Worm (Caenorhabditis elegans) whole organism, L4 larva: ENCODE results near the gene pptr-1.

ENCODE experiments used
- F26F4.8 ChIP-seq: fragments of 200-800 bp; sonication (Bioruptor generic); conservative IDR thresholded peaks from 2 replicates; pipeline ENCODE4 v1.3.6; 2022; ENCODE audit warnings: missing genetic modification characterization, missing compliant biosample characterization
- F37D6.2 ChIP-seq: sonication (generic microtip); optimal IDR thresholded peaks from 2 replicates; lab custom pipeline; 2016; ENCODE audit warnings: mild to moderate bottlenecking, missing genetic modification characterization, missing compliant biosample characterization
- F49E8.2 ChIP-seq: sonication (generic microtip); optimal IDR thresholded peaks from 2 replicates; lab custom pipeline; 2016; ENCODE audit warnings: missing compliant biosample characterization, mild to moderate bottlenecking, missing genetic modification characterization, borderline replicate concordance
- T26A8.4 ChIP-seq: fragments of 200-800 bp; sonication (Bioruptor generic); IDR thresholded peaks from 2 replicates; pipeline ENCODE4 v1.3.6; 2022; ENCODE audit warnings: missing genetic modification characterization, missing compliant biosample characterization
- aly-2 ChIP-seq: sonication (generic microtip); optimal IDR thresholded peaks from 2 replicates; lab custom pipeline; 2018; ENCODE audit warnings: missing biosample characterization, missing genetic modification characterization
- arid-1 ChIP-seq: fragments of 200-800 bp; sonication (Bioruptor generic); conservative IDR thresholded peaks from 2 replicates; pipeline ENCODE4 v1.3.6; 2022; ENCODE audit warnings: missing genetic modification reagents, missing genetic modification characterization, missing compliant biosample characterization
- attf-4 ChIP-seq: sonication (generic microtip); optimal IDR thresholded peaks from 3 replicates; lab custom pipeline; 2017; ENCODE audit warnings: missing biosample characterization, missing genetic modification characterization
- ceh-32 ChIP-seq: sonication (generic microtip); optimal IDR thresholded peaks from 2 replicates; lab custom pipeline; 2016; ENCODE audit warnings: mild to moderate bottlenecking, missing genetic modification characterization, missing compliant biosample characterization; ENCODE audit not compliant: poor library complexity
- ceh-44 ChIP-seq: fragments of 200-800 bp; sonication (Bioruptor generic); IDR thresholded peaks from 2 replicates; pipeline ENCODE4 v1.3.6; 2022; ENCODE audit warnings: missing genetic modification reagents, missing genetic modification characterization, missing compliant biosample characterization
- ceh-62 ChIP-seq: sonication (generic microtip); optimal IDR thresholded peaks from 2 replicates; lab custom pipeline; 2017; ENCODE audit warnings: missing biosample characterization, missing genetic modification characterization
- ceh-82 ChIP-seq: sonication (generic microtip); optimal IDR thresholded peaks from 2 replicates; lab custom pipeline; 2017; ENCODE audit warnings: missing biosample characterization, missing genetic modification characterization
- ces-1 ChIP-seq: fragments of 150-350 bp; sonication (generic microtip); optimal IDR thresholded peaks from 4 replicates; lab custom pipeline; 2014; ENCODE audit warnings: missing biosample characterization, missing genetic modification reagents, missing genetic modification characterization
- daf-16 ChIP-seq, 3 experiments: sonication (generic microtip); optimal IDR thresholded peaks; 2 replicates each; lab custom pipeline; 2016 to 2017; ENCODE audit warnings: missing genetic modification characterization in 3 of 3, missing genetic modification reagents in 3 of 3, mild to moderate bottlenecking in 2 of 3, missing compliant biosample characterization in 2 of 3, missing biosample characterization in 1 of 3, moderate library complexity in 1 of 3
- daf-8 ChIP-seq: fragments of 200-800 bp; sonication (Bioruptor generic); IDR thresholded peaks from 2 replicates; pipeline ENCODE4 v1.3.6; 2022; ENCODE audit warnings: missing genetic modification characterization, missing compliant biosample characterization
- dpl-1 ChIP-seq: fragments of 150-350 bp; optimal IDR thresholded peaks from 2 replicates; lab custom pipeline; 2014; ENCODE audit warnings: missing biosample characterization, missing genetic modification reagents, missing genetic modification characterization
- dve-1 ChIP-seq: sonication (generic microtip); optimal IDR thresholded peaks from 2 replicates; lab custom pipeline; 2017; ENCODE audit warnings: antibody characterized with exemption, mild to moderate bottlenecking, missing genetic modification characterization, missing compliant biosample characterization; ENCODE audit not compliant: insufficient read depth
- egl-27 ChIP-seq: sonication (generic microtip); optimal IDR thresholded peaks from 3 replicates; lab custom pipeline; 2017; ENCODE audit warnings: missing biosample characterization, missing genetic modification reagents, missing genetic modification characterization
- fkh-10 ChIP-seq: fragments of 150-350 bp; optimal IDR thresholded peaks from 2 replicates; lab custom pipeline; 2014; ENCODE audit warnings: missing biosample characterization, missing genetic modification reagents, missing genetic modification characterization
- fos-1 ChIP-seq: fragments of 150-350 bp; optimal IDR thresholded peaks from 2 replicates; lab custom pipeline; 2014; ENCODE audit warnings: missing biosample characterization, missing genetic modification characterization
- gei-8 ChIP-seq: fragments of 200-800 bp; sonication (Bioruptor generic); optimal IDR thresholded peaks from 2 replicates; lab custom pipeline; 2018; ENCODE audit warnings: mild to moderate bottlenecking, missing genetic modification characterization, missing compliant biosample characterization
- hlh-30 ChIP-seq: sonication (generic microtip); optimal IDR thresholded peaks from 2 replicates; lab custom pipeline; 2017; ENCODE audit warnings: antibody characterized with exemption, mild to moderate bottlenecking, missing genetic modification characterization, missing compliant biosample characterization; ENCODE audit not compliant: insufficient read depth
- hmg-1.1 ChIP-seq: fragments of 200-800 bp; sonication (Bioruptor generic); IDR thresholded peaks from 2 replicates; pipeline ENCODE4 v1.3.6; 2022; ENCODE audit warnings: missing genetic modification reagents, missing genetic modification characterization, missing compliant biosample characterization
- lim-7 ChIP-seq: fragments of 200-800 bp; sonication (Bioruptor generic); IDR thresholded peaks from 2 replicates; pipeline ENCODE4 v1.3.6; 2022; ENCODE audit warnings: missing genetic modification characterization, missing compliant biosample characterization
- lin-15B ChIP-seq: fragments of 150-350 bp; sonication (generic microtip); optimal IDR thresholded peaks from 3 replicates; lab custom pipeline; 2014; ENCODE audit warnings: missing biosample characterization, missing genetic modification characterization
- lsy-2 ChIP-seq, 2 experiments: fragments of 150-350 bp in 1 of 2; sonication (generic microtip) in 1 of 2; optimal IDR thresholded peaks; 2 replicates each; lab custom pipeline; 2014 to 2017; ENCODE audit warnings: missing biosample characterization in 2 of 2, missing genetic modification characterization in 2 of 2
- madf-5 ChIP-seq, 2 experiments: fragments of 200-800 bp; sonication (Bioruptor generic); IDR thresholded peaks; 2 replicates each; pipeline ENCODE4 v1.3.6; 2022; ENCODE audit warnings: missing compliant biosample characterization in 2 of 2, missing genetic modification characterization in 2 of 2
- madf-9 ChIP-seq: fragments of 200-800 bp; sonication (Bioruptor generic); conservative IDR thresholded peaks from 2 replicates; pipeline ENCODE4 v1.3.6; 2022; ENCODE audit warnings: missing genetic modification reagents, missing genetic modification characterization, missing compliant biosample characterization
- mdl-1 ChIP-seq, 2 experiments: fragments of 150-350 bp in 1 of 2; sonication (generic microtip) in 1 of 2; optimal IDR thresholded peaks; 2 replicates each; lab custom pipeline; 2014 to 2017; ENCODE audit warnings: missing biosample characterization in 2 of 2, missing genetic modification characterization in 2 of 2
- mdt-29 ChIP-seq: fragments of 200-800 bp; sonication (Bioruptor generic); IDR thresholded peaks from 2 replicates; pipeline ENCODE4 v1.3.6; 2022; ENCODE audit warnings: missing genetic modification reagents, missing genetic modification characterization, missing compliant biosample characterization
- mep-1 ChIP-seq: fragments of 150-350 bp; sonication (generic microtip); optimal IDR thresholded peaks from 3 replicates; lab custom pipeline; 2014; ENCODE audit warnings: missing biosample characterization, missing genetic modification characterization
- mxl-2 ChIP-seq: fragments of 200-800 bp; sonication (Bioruptor generic); conservative IDR thresholded peaks from 2 replicates; pipeline ENCODE4 v1.3.6; 2022; ENCODE audit warnings: missing genetic modification reagents, missing genetic modification characterization, missing compliant biosample characterization
- nhr-10 ChIP-seq: fragments of 150-350 bp; optimal IDR thresholded peaks from 2 replicates; lab custom pipeline; 2014; ENCODE audit warnings: missing biosample characterization, missing genetic modification characterization
- nhr-11 ChIP-seq: fragments of 150-350 bp; optimal IDR thresholded peaks from 2 replicates; lab custom pipeline; 2014; ENCODE audit warnings: missing biosample characterization, missing genetic modification characterization
- nhr-237 ChIP-seq: sonication (generic microtip); optimal IDR thresholded peaks from 2 replicates; lab custom pipeline; 2017; ENCODE audit warnings: missing biosample characterization, missing genetic modification characterization
- nhr-25 ChIP-seq: sonication (generic microtip); optimal IDR thresholded peaks from 2 replicates; lab custom pipeline; 2017; ENCODE audit warnings: missing genetic modification characterization, mild to moderate bottlenecking, missing compliant biosample characterization, antibody characterized with exemption, moderate library complexity, borderline replicate concordance; ENCODE audit not compliant: insufficient read depth
- nhr-28 ChIP-seq: fragments of 150-350 bp; optimal IDR thresholded peaks from 2 replicates; lab custom pipeline; 2014; ENCODE audit warnings: missing biosample characterization, missing genetic modification characterization
- nhr-41 ChIP-seq: fragments of 200-800 bp; sonication (Bioruptor generic); IDR thresholded peaks from 2 replicates; pipeline ENCODE4 v1.3.6; 2022; ENCODE audit warnings: missing genetic modification reagents, missing genetic modification characterization, missing compliant biosample characterization
- nhr-6 ChIP-seq: fragments of 150-350 bp; optimal IDR thresholded peaks from 2 replicates; lab custom pipeline; 2014; ENCODE audit warnings: missing biosample characterization, missing genetic modification characterization
- nhr-77 ChIP-seq: fragments of 150-350 bp; optimal IDR thresholded peaks from 2 replicates; lab custom pipeline; 2014; ENCODE audit warnings: missing biosample characterization, missing genetic modification characterization
- pha-4 ChIP-seq, 2 experiments: fragments of 150-350 bp in 1 of 2; fragments of 200-800 bp in 1 of 2; sonication (Bioruptor generic) in 1 of 2; IDR thresholded peaks in 1 of 2; optimal IDR thresholded peaks in 1 of 2; 2 replicates each; pipeline versions ENCODE4 v1.3.6 to Lab custom; 2014 to 2022; ENCODE audit warnings: missing genetic modification characterization in 2 of 2, missing genetic modification reagents in 2 of 2, missing biosample characterization in 1 of 2, missing compliant biosample characterization in 1 of 2
- php-3 ChIP-seq: fragments of 200-800 bp; sonication (Bioruptor generic); IDR thresholded peaks from 2 replicates; pipeline ENCODE4 v1.3.6; 2022; ENCODE audit warnings: missing genetic modification reagents, missing genetic modification characterization, missing compliant biosample characterization
- rbr-2 ChIP-seq: sonication (generic microtip); optimal IDR thresholded peaks from 2 replicates; lab custom pipeline; 2016; ENCODE audit warnings: missing genotype, missing genetic modification characterization, missing compliant biosample characterization
- sdz-12 ChIP-seq: fragments of 200-800 bp; sonication (Bioruptor generic); optimal IDR thresholded peaks from 2 replicates; lab custom pipeline; 2018; ENCODE audit warnings: mild to moderate bottlenecking, missing genetic modification characterization, missing compliant biosample characterization
- unc-130 ChIP-seq: sonication (generic microtip); optimal IDR thresholded peaks from 2 replicates; lab custom pipeline; 2016; ENCODE audit warnings: missing genetic modification reagents, missing genetic modification characterization, missing compliant biosample characterization
- unc-39 ChIP-seq: sonication (generic microtip); optimal IDR thresholded peaks from 2 replicates; lab custom pipeline; 2017; ENCODE audit warnings: missing biosample characterization, missing genetic modification characterization
- unc-62 ChIP-seq, 3 experiments: fragments of 150-350 bp in 1 of 3; sonication (generic microtip); optimal IDR thresholded peaks in 2 of 3; peaks in 1 of 3; 1 replicate in 1 of 3; 2 replicates in 2 of 3; lab custom pipeline; 2014 to 2017; ENCODE audit warnings: missing biosample characterization in 3 of 3, missing genetic modification characterization in 3 of 3, missing genetic modification reagents in 3 of 3, missing genotype in 1 of 3
- zfp-2 ChIP-seq: sonication (generic microtip); optimal IDR thresholded peaks from 2 replicates; lab custom pipeline; 2016; ENCODE audit warnings: mild to moderate bottlenecking, missing genetic modification characterization, missing compliant biosample characterization
- ztf-7 ChIP-seq: fragments of 150-350 bp; optimal IDR thresholded peaks from 2 replicates; lab custom pipeline; 2014; ENCODE audit warnings: missing biosample characterization, missing genetic modification characterization

Gene pptr-1

ce11 chrV:16352282-16352681 lies 5.0 kb upstream of the pptr-1 start (continued):
- 0 out of 2 replicates have a peak, but pooled peaks have one; percentile 11 for TF ChIP-seq hmg-1.1 (GFP tag; lab: Robert Waterston, UW)
- no peak for TF ChIP-seq F49E8.2
- no peak for TF ChIP-seq sdz-12 (GFP tag; lab: Kevin White, UChicago)
- peak; percentile 75 for TF ChIP-seq nhr-11
- no peak for TF ChIP-seq php-3 (GFP tag; lab: Robert Waterston, UW)
- TF ChIP-seq dve-1: peak; percentile 59

DNA sequence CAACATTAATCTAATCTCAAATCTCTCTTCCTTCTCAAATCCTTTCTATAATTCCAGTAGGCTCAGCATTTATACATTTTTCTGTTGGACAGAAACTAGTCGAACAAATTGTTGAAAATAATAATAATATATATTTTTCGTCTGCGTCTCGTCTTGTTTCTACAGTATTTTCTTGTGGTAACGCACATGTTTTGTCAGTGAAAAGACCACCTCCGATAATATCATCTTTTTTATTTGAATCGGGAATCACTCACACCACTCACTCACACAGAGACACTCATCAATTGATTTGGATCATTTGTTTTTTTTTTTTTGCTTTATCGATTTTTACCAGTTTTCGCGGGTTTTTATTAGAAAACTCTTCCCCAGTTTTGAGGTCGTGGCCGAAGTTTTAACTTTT lies 2.6 kb upstream of the pptr-1 start:
- no peak for TF ChIP-seq daf-16 (GFP tag; optimal IDR thresholded peaks at IDR 0.05; lab: Kevin White, UChicago)
- TF ChIP-seq daf-16 (tag; optimal IDR thresholded peaks at IDR 0.05; lab: Kevin White, UChicago): peak; percentile 12
- TF ChIP-seq dpl-1 (GFP tag; lab: Kevin White, UChicago): no peak
- TF ChIP-seq unc-39 (tag; lab: Kevin White, UChicago): no peak
- no peak for TF ChIP-seq nhr-6
- no peak for TF ChIP-seq pha-4 (GFP tag; IDR thresholded peaks at IDR 0.05; lab: Robert Waterston, UW)
- TF ChIP-seq pha-4 (tag; optimal IDR thresholded peaks at IDR 0.05; lab: Kevin White, UChicago): no peak
- no peak for TF ChIP-seq egl-27 (tag; lab: Kevin White, UChicago)
- TF ChIP-seq mxl-2 (GFP tag; lab: Robert Waterston, UW): no peak
- no peak for TF ChIP-seq aly-2
- TF ChIP-seq nhr-41 (GFP tag; lab: Robert Waterston, UW): no peak
- TF ChIP-seq nhr-77 (tag; lab: Kevin White, UChicago): no peak
- TF ChIP-seq mep-1 (tag; lab: Kevin White, UChicago): peak; percentile 0
- no peak for TF ChIP-seq madf-9
- no peak for TF ChIP-seq ztf-7 (tag; lab: Kevin White, UChicago)
- TF ChIP-seq ces-1 (GFP tag; lab: Kevin White, UChicago): no peak
- TF ChIP-seq hmg-1.1 (GFP tag; lab: Robert Waterston, UW): no peak
- no peak for TF ChIP-seq nhr-25 (tag; lab: Kevin White, UChicago)
- no peak for TF ChIP-seq gei-8 (GFP tag; lab: Kevin White, UChicago)
- TF ChIP-seq hlh-30 (tag; lab: Kevin White, UChicago): peak; percentile 46
- TF ChIP-seq sdz-12 (GFP tag; lab: Kevin White, UChicago): no peak
- TF ChIP-seq nhr-237: no peak
- TF ChIP-seq lim-7 (GFP tag; lab: Robert Waterston, UW): no peak
- TF ChIP-seq lin-15B (tag; lab: Kevin White, UChicago): no peak
- peak in 1 of 2 experiments; percentile 31 for TF ChIP-seq lsy-2 (tag; optimal IDR thresholded peaks at IDR 0.05; lab: Kevin White, UChicago)
- no peak for TF ChIP-seq ceh-82 (tag; lab: Kevin White, UChicago)
- no peak for TF ChIP-seq rbr-2 (tag; lab: Kevin White, UChicago)
- TF ChIP-seq nhr-10 (tag; lab: Kevin White, UChicago): no peak
- peak; percentile 14 for TF ChIP-seq nhr-28 (tag; lab: Kevin White, UChicago)
- TF ChIP-seq fos-1 (tag; lab: Kevin White, UChicago): no peak
- no peak for TF ChIP-seq madf-5 (GFP tag; IDR thresholded peaks at IDR 0.05; lab: Robert Waterston, UW)
- no peak for TF ChIP-seq T26A8.4 (GFP tag; lab: Robert Waterston, UW)
- no peak for TF ChIP-seq mdt-29
- TF ChIP-seq fkh-10: no peak
- no peak for TF ChIP-seq arid-1 (GFP tag; lab: Robert Waterston, UW)
- TF ChIP-seq F26F4.8: no peak
- no peak for TF ChIP-seq attf-4 (tag; lab: Kevin White, UChicago)
- TF ChIP-seq unc-130: no peak
- TF ChIP-seq daf-8: no peak
- no peak for TF ChIP-seq ceh-32 (tag; lab: Kevin White, UChicago)
- TF ChIP-seq mdl-1 (tag; optimal IDR thresholded peaks at IDR 0.05; lab: Kevin White, UChicago): peak in 1 of 2 experiments; percentile 51
- no peak for TF ChIP-seq ceh-62 (tag; lab: Kevin White, UChicago)
- TF ChIP-seq unc-62 (GFP tag; optimal IDR thresholded peaks at IDR 0.05 in 1 of 2; lab: Kevin White, UChicago): no peak
- TF ChIP-seq unc-62 (tag; optimal IDR thresholded peaks at IDR 0.05; lab: Kevin White, UChicago): no peak
- TF ChIP-seq zfp-2 (tag; lab: Kevin White, UChicago): no peak
- no peak for TF ChIP-seq php-3 (GFP tag; lab: Robert Waterston, UW)
- TF ChIP-seq dve-1: peak; percentile 28
- TF ChIP-seq F37D6.2 (tag; lab: Kevin White, UChicago): no peak
- TF ChIP-seq ceh-44 (GFP tag; lab: Robert Waterston, UW): no peak
